Worm (Caenorhabditis elegans) whole organism, dauer: ENCODE results near the gene abcx-1.

Source experiments
- unc-62 ChIP-seq: sonication (generic microtip); optimal IDR thresholded peaks from 2 replicates; lab custom pipeline; 2017; ENCODE audit warnings: missing biosample characterization, missing genetic modification reagents, missing genetic modification characterization

abcx-1 gene

DNA sequence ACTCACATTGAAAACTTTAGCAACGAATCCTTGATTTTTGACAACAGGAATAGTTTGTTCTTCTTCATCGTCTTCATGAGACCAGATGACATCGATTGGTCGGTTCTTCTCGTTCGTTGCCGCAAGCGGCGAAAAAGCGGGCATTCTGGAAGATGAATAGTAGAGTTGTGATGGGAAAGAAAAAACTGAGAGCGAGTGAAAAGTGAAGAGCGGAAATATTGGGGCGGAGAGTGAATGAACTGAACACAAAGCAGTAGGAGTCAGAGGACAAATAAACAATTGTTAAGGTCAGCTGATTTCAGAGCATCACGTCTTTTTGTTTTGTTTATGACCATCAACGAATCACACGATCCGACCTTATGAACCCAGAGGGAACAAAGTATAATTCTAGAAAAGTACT lies 29.3 kb downstream of the abcx-1 start, which contains the start of gene F18C5.10:
Gene F18C5.10, minus strand, starts transcription at position 145 of the 400 bp plus-strand sequence.
- TF ChIP-seq unc-62 (GFP tag; lab: Kevin White, UChicago): no peak

DNA sequence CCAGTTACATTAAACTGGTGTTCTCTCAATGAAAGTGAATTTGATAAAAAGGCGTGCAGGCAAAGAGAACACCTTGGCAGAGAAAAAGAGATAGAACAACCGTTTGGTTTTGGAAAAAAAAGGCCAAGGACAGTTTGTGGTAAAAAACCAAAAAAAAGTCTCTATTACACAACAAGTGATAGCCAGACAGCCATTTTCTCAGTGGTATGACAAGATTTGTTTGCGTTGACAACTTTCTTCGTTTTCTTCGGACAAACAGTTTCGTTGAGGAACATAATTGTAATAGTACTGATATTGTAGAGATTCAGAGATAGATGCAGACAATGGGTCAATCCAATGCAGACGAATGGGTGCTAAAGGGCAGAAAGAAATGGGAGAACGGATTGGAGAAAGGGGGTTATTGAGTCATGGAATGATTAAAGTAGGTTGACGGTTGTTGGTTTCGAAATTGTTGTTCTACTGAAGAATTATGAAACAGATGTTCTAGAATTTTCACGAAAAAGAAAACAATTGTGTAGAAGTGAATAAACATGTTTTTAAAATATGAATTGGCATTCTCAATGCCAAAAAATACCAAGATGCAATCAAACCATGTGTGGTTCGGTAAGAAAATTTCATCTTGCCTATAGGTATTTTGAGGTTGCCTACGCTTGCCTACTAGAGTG lies 30.4 kb downstream of the abcx-1 start:
- TF ChIP-seq unc-62 (GFP tag; lab: Kevin White, UChicago): no peak

- TF ChIP-seq unc-62 (GFP tag; lab: Kevin White, UChicago): no peak
Measured at ce11 chrII:6563238-6563637, 31.3 kb downstream of the abcx-1 start.

ce11 chrII:6565077-6565476 lies 33.1 kb downstream of the abcx-1 start, which contains the start of gene mpz-3:
Gene mpz-3, minus strand, starts transcription at chrII:6565396.
- TF ChIP-seq unc-62 (GFP tag; lab: Kevin White, UChicago): no peak

DNA sequence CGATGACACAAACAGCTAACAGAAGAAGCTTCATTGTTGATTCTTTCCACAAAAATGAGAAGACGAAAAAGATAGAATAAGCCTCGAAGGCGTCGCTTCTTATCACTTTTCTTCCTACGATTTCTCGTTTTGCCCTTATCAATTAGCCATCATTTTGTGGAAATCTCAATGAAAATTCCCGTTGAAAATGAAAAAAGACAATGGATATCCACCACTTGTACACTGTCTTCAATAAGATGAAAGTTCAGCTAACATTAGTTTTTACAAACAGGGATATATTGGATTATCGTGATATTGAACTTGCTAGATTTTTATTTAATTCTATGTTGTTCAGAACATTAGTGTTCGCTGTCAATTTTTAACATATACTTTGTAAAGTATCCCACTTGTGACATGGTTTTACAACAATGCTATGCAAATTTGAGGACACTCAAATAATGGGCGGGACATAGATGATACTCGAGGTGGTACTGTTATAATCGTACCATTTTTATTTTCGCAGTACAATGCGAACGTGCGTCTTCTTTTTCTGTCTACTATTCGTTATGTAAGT lies 34.7 kb downstream of the abcx-1 start, which contains the start of the genes F18C5.5 and F18C5.9:
Gene F18C5.5, minus strand, starts transcription at position 101 of the 553 bp plus-strand sequence.
Gene F18C5.9, plus strand, starts transcription at position 503 of the 553 bp plus-strand sequence.
- no peak for TF ChIP-seq unc-62 (GFP tag; lab: Kevin White, UChicago)

DNA sequence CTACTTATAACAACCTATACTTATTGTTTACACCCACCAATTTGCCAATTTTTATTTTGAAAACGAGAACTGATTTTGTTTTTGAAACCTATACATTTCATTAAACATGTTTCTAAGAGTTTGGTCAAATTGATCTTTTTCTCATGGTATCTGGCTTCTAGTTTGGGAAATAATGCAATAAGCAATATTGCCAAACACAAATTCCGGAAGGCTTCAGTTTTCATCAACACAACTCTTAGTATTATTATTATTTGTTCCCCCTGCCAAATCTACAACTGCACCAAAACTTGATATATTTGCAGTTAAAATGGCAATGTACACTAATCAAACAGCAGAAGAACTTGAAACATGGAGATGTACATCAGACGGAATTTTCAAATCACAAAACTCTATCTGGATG lies 36.7 kb downstream of the abcx-1 start, which contains the start of gene sra-27:
Gene sra-27, plus strand, starts transcription at position 301 of the 400 bp plus-strand sequence.
- TF ChIP-seq unc-62 (GFP tag; lab: Kevin White, UChicago): no peak

DNA sequence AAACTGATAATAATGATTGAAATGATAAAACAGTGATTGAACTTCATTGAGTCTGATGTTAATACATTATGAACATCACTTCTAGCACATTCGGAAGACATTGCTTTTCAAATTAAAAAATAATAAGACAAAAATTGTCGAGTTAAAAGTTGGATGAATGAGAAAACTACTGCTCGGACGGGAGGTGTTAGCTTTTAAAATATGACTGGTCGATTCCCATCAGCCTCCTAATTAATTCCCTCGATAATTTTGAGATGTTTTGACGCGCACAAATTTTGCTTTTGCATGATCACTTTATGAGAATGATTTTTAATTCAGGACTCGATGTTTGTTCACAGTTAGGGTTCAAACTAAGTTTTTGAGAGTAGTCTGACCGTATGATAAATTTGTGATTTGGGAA lies 41.7 kb downstream of the abcx-1 start, which contains the start of gene sra-28:
Gene sra-28, minus strand, starts transcription at position 101 of the 400 bp plus-strand sequence.
- TF ChIP-seq unc-62 (GFP tag; lab: Kevin White, UChicago): no peak

DNA sequence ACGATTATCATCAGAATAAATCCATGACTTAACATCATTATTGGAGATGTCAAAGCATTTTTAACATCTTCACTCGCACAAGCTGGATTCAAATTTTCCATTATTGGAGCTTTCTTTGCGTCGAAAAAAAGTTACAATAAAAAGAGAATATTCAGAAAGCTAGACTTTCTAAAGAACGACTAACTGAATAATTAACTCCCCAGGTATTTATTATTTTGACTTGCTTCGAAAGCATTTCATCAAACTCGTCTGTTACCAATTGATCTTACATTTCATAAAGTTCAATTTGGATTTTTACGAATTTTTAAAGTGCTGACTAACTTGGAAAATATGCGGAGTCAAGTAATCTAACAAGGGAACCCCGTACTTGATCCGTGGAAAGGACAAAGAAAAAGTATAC lies 43.7 kb downstream of the abcx-1 start, which contains the start of gene sra-29:
Gene sra-29, minus strand, starts transcription at position 101 of the 400 bp plus-strand sequence.
- TF ChIP-seq unc-62 (GFP tag; lab: Kevin White, UChicago): no peak

DNA sequence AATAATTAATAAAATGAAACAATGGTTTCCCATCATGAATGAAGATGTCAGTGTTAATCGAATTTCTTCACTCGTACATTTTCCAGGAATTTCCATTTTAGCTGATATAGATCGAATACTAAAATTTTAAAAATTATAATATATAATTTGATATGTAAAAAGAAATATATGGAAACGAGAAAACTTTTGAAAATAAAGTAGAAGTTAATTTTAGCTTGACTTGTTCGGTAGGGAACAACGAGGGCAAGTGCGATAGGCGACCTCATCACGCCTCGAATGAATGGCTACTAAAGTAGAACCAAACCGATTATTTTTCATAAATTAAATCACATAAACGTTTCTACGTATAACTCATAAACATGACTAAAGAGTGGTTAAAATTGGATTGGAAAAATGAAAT lies 46.4 kb downstream of the abcx-1 start, which contains the start of gene sra-31:
Gene sra-31, minus strand, starts transcription at position 101 of the 400 bp plus-strand sequence.
- TF ChIP-seq unc-62 (GFP tag; lab: Kevin White, UChicago): no peak

ce11 chrII:6581236-6581635 lies 49.3 kb downstream of the abcx-1 start, which contains the start of gene C56C10.6:
Gene C56C10.6, minus strand, starts transcription at chrII:6581336.
- TF ChIP-seq unc-62 (GFP tag; lab: Kevin White, UChicago): no peak

DNA sequence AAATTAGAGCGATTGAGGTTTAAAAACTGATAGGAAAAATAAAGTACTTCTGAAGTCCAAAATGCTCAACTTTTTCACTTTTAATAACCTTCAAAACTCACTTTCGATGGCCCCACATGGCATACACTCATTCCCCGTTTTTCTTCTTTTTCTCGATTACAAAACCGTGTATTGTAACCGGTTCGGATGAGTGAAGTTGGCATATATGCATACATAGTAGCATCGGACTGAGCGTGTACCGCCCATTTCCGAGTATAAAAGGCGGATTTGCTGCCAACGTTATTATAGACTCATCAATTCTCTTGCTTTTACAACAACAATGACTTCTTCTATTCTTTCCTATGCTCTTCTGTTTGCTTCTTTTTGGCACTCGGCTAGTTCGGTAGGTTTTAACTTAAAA lies 50.8 kb downstream of the abcx-1 start, which contains the start of gene C56C10.4:
Gene C56C10.4, plus strand, starts transcription at position 301 of the 400 bp plus-strand sequence.
- TF ChIP-seq unc-62 (GFP tag; lab: Kevin White, UChicago): no peak
